Fruit fly (Drosophila melanogaster) whole organism, embryonic: ENCODE measurements around the gene CG13928.

Experiments
- Abd-B ChIP-seq: fragments of 200-800 bp; sonication (Bioruptor generic); optimal IDR thresholded peaks from 2 replicates; lab custom pipeline; 2018; ENCODE audit warnings: missing biosample characterization, mild to moderate bottlenecking, missing genetic modification characterization, moderate library complexity
- CG10209 ChIP-seq: fragments of 200-800 bp; sonication (Bioruptor generic); optimal IDR thresholded peaks from 3 replicates; lab custom pipeline; 2017; ENCODE audit warnings: missing biosample characterization, mild to moderate bottlenecking, missing genetic modification characterization, missing genetic modification reagents
- CG12104 ChIP-seq: fragments of 200-800 bp; sonication (Bioruptor generic); optimal IDR thresholded peaks from 3 replicates; lab custom pipeline; 2016; ENCODE audit warnings: missing biosample characterization, missing genetic modification characterization
- CG12659 ChIP-seq: fragments of 200-800 bp; sonication (Bioruptor generic); optimal IDR thresholded peaks from 3 replicates; lab custom pipeline; 2017; ENCODE audit warnings: mild to moderate bottlenecking, missing biosample characterization, missing genetic modification reagents, missing genetic modification characterization
- CG12744 ChIP-seq: fragments of 200-800 bp; sonication (Bioruptor generic); optimal IDR thresholded peaks from 2 replicates; lab custom pipeline; 2016; ENCODE audit warnings: missing biosample characterization, missing genetic modification characterization
- CG13624 ChIP-seq: fragments of 200-800 bp; sonication (Bioruptor generic); optimal IDR thresholded peaks from 2 replicates; lab custom pipeline; 2016; ENCODE audit warnings: missing biosample characterization, missing genetic modification characterization
- CG14441 ChIP-seq: fragments of 200-800 bp; sonication (Bioruptor generic); IDR thresholded peaks from 2 replicates; pipeline ENCODE4 v1.3.6; 2022; ENCODE audit warnings: missing biosample characterization, missing genetic modification characterization
- CG1602 ChIP-seq: fragments of 200-800 bp; sonication (Bioruptor generic); optimal IDR thresholded peaks from 3 replicates; lab custom pipeline; 2016; ENCODE audit warnings: missing biosample characterization, missing genetic modification characterization
- CG17186 ChIP-seq: fragments of 200-800 bp; sonication (Bioruptor generic); optimal IDR thresholded peaks from 3 replicates; lab custom pipeline; 2017; ENCODE audit warnings: missing biosample characterization, missing genetic modification reagents, missing genetic modification characterization
- CG17385 ChIP-seq: fragments of 200-800 bp; sonication (Bioruptor generic); optimal IDR thresholded peaks from 3 replicates; lab custom pipeline; 2018; ENCODE audit warnings: missing biosample characterization, mild to moderate bottlenecking, missing genetic modification characterization
- CG18476 ChIP-seq: fragments of 200-800 bp; sonication (Bioruptor generic); optimal IDR thresholded peaks from 2 replicates; lab custom pipeline; 2016; ENCODE audit warnings: missing biosample characterization, mild to moderate bottlenecking, missing genetic modification characterization
- CG3995 ChIP-seq: fragments of 200-800 bp; sonication (Bioruptor generic); optimal IDR thresholded peaks from 3 replicates; lab custom pipeline; 2016; ENCODE audit warnings: missing biosample characterization, missing genetic modification characterization
- CG4360 ChIP-seq: fragments of 200-800 bp; sonication (Bioruptor generic); IDR thresholded peaks from 2 replicates; pipeline ENCODE4 v1.3.6; 2022; ENCODE audit warnings: missing biosample characterization, missing genetic modification characterization
- CG6654 ChIP-seq: fragments of 200-800 bp; sonication (Bioruptor generic); optimal IDR thresholded peaks from 2 replicates; lab custom pipeline; 2017; ENCODE audit warnings: missing biosample characterization, mild to moderate bottlenecking, missing genetic modification characterization
- CG6765 ChIP-seq: fragments of 200-800 bp; sonication (Bioruptor generic); optimal IDR thresholded peaks from 3 replicates; lab custom pipeline; 2017; ENCODE audit warnings: missing biosample characterization, mild to moderate bottlenecking, missing genetic modification characterization
- CG7357 ChIP-seq: fragments of 200-800 bp; sonication (Bioruptor generic); IDR thresholded peaks from 3 replicates; pipeline ENCODE4 v1.3.6; 2022; ENCODE audit warnings: missing biosample characterization, missing genetic modification characterization
- CG7745 ChIP-seq: fragments of 200-800 bp; sonication (Bioruptor generic); optimal IDR thresholded peaks from 2 replicates; lab custom pipeline; 2018; ENCODE audit warnings: missing biosample characterization, mild to moderate bottlenecking, missing genetic modification characterization, moderate library complexity
- CG7786 ChIP-seq: fragments of 200-800 bp; sonication (Bioruptor generic); optimal IDR thresholded peaks from 2 replicates; lab custom pipeline; 2016; ENCODE audit warnings: missing biosample characterization, missing genetic modification characterization
- CG9817 ChIP-seq: fragments of 200-800 bp; sonication (Bioruptor generic); optimal IDR thresholded peaks from 2 replicates; lab custom pipeline; 2018; ENCODE audit warnings: missing biosample characterization, mild to moderate bottlenecking, missing genetic modification characterization, moderate library complexity
- Chrac-16 ChIP-seq: fragments of 200-800 bp; sonication (Bioruptor generic); optimal IDR thresholded peaks from 3 replicates; lab custom pipeline; 2016; ENCODE audit warnings: missing biosample characterization, missing genetic modification characterization
- Doc3 ChIP-seq: fragments of 200-800 bp; sonication (Bioruptor generic); IDR thresholded peaks from 3 replicates; pipeline ENCODE4 v1.3.6; 2022; ENCODE audit warnings: missing biosample characterization, missing genetic modification characterization; ENCODE audit not compliant: partially characterized antibody
- ERR ChIP-seq: fragments of 200-800 bp; sonication (Bioruptor generic); optimal IDR thresholded peaks from 2 replicates; lab custom pipeline; 2016; ENCODE audit warnings: missing biosample characterization, missing genetic modification characterization
- HLH3B ChIP-seq: fragments of 200-800 bp; sonication (Bioruptor generic); IDR thresholded peaks from 2 replicates; pipeline ENCODE4 v1.3.6; 2022; ENCODE audit warnings: missing biosample characterization, missing genetic modification characterization
- Hey ChIP-seq: fragments of 200-800 bp; sonication (Bioruptor generic); optimal IDR thresholded peaks from 3 replicates; lab custom pipeline; 2018; ENCODE audit warnings: missing biosample characterization, mild to moderate bottlenecking, missing genetic modification characterization
- Hmr ChIP-seq: fragments of 200-800 bp; sonication (Bioruptor generic); optimal IDR thresholded peaks from 3 replicates; lab custom pipeline; 2017; ENCODE audit warnings: mild to moderate bottlenecking, missing biosample characterization, missing genetic modification reagents, missing genetic modification characterization
- NC2β ChIP-seq: fragments of 200-800 bp; sonication (Bioruptor generic); optimal IDR thresholded peaks from 2 replicates; lab custom pipeline; 2016; ENCODE audit warnings: missing biosample characterization, missing genetic modification characterization
- Nf-YA ChIP-seq: fragments of 200-800 bp; sonication (Bioruptor generic); IDR thresholded peaks from 2 replicates; pipeline ENCODE4 v1.3.6; 2022; ENCODE audit warnings: missing biosample characterization, missing genetic modification characterization
- az2 ChIP-seq: fragments of 200-800 bp; sonication (Bioruptor generic); optimal IDR thresholded peaks from 3 replicates; lab custom pipeline; 2016; ENCODE audit warnings: missing biosample characterization, missing genetic modification characterization
- bbx ChIP-seq: fragments of 200-800 bp; sonication (Bioruptor generic); IDR thresholded peaks from 2 replicates; pipeline ENCODE4 v1.3.6; 2022; ENCODE audit warnings: missing biosample characterization, missing genetic modification characterization; ENCODE audit not compliant: partially characterized antibody
- caup ChIP-seq: fragments of 200-800 bp; sonication (Bioruptor generic); optimal IDR thresholded peaks from 3 replicates; lab custom pipeline; 2017; ENCODE audit warnings: missing biosample characterization, mild to moderate bottlenecking, missing genetic modification characterization, moderate library complexity; ENCODE audit not compliant: severe bottlenecking
- crp ChIP-seq, 2 experiments: fragments of 200-800 bp; sonication (Bioruptor generic); optimal IDR thresholded peaks; 2 replicates in 1 of 2; 3 replicates in 1 of 2; lab custom pipeline; 2017; ENCODE audit warnings: missing biosample characterization in 2 of 2, missing genetic modification characterization in 2 of 2, mild to moderate bottlenecking in 1 of 2, moderate library complexity in 1 of 2
- dan ChIP-seq: fragments of 200-800 bp; sonication (Bioruptor generic); IDR thresholded peaks from 2 replicates; pipeline ENCODE4 v1.3.6; 2022; ENCODE audit warnings: missing biosample characterization, missing genetic modification characterization
- dati ChIP-seq: fragments of 200-800 bp; sonication (Bioruptor generic); IDR thresholded peaks from 2 replicates; pipeline ENCODE4 v1.3.6; 2022; ENCODE audit warnings: missing biosample characterization, missing genetic modification characterization
- eve ChIP-seq, 2 experiments: fragments of >200 bp; optimal IDR thresholded peaks; 2 replicates each; lab custom pipeline; 2017; ENCODE audit warnings: missing biosample characterization in 2 of 2, missing genetic modification characterization in 2 of 2
- gsb-n ChIP-seq: fragments of 200-800 bp; sonication (Bioruptor generic); optimal IDR thresholded peaks from 3 replicates; lab custom pipeline; 2018; ENCODE audit warnings: missing biosample characterization, mild to moderate bottlenecking, missing genetic modification characterization
- h ChIP-seq: fragments of >200 bp; optimal IDR thresholded peaks from 2 replicates; lab custom pipeline; 2017
- ham ChIP-seq: fragments of 200-800 bp; sonication (Bioruptor generic); IDR thresholded peaks from 2 replicates; pipeline ENCODE4 v1.3.6; 2022; ENCODE audit warnings: missing biosample characterization, missing genetic modification characterization
- hbn ChIP-seq: fragments of 200-800 bp; sonication (Bioruptor generic); IDR thresholded peaks from 2 replicates; pipeline ENCODE4 v1.3.6; 2022; ENCODE audit warnings: missing biosample characterization, missing genetic modification characterization; ENCODE audit not compliant: partially characterized antibody
- jumu ChIP-seq: fragments of 200-800 bp; sonication (Bioruptor generic); optimal IDR thresholded peaks from 3 replicates; lab custom pipeline; 2016; ENCODE audit warnings: missing biosample characterization, missing genetic modification characterization
- kah ChIP-seq: fragments of 200-800 bp; sonication (Bioruptor generic); optimal IDR thresholded peaks from 2 replicates; lab custom pipeline; 2018; ENCODE audit warnings: missing biosample characterization, mild to moderate bottlenecking, missing genetic modification characterization
- klu ChIP-seq: fragments of 200-800 bp; sonication (Bioruptor generic); IDR thresholded peaks from 2 replicates; pipeline ENCODE4 v1.3.6; 2022; ENCODE audit warnings: missing biosample characterization, missing genetic modification characterization
- nau ChIP-seq: fragments of 200-800 bp; sonication (Bioruptor generic); optimal IDR thresholded peaks from 3 replicates; lab custom pipeline; 2017; ENCODE audit warnings: missing biosample characterization, mild to moderate bottlenecking, missing genetic modification characterization, missing genetic modification reagents
- org-1 ChIP-seq: fragments of 200-800 bp; sonication (Bioruptor generic); optimal IDR thresholded peaks from 2 replicates; lab custom pipeline; 2017; ENCODE audit warnings: missing biosample characterization, missing genetic modification characterization
- phol ChIP-seq: fragments of 200-800 bp; sonication (Bioruptor generic); optimal IDR thresholded peaks from 3 replicates; lab custom pipeline; 2018; ENCODE audit warnings: missing biosample characterization, mild to moderate bottlenecking, missing genetic modification characterization, moderate library complexity
- pnt ChIP-seq: fragments of 200-800 bp; sonication (Bioruptor generic); optimal IDR thresholded peaks from 3 replicates; lab custom pipeline; 2016; ENCODE audit warnings: missing biosample characterization, missing genetic modification characterization
- ro ChIP-seq: fragments of 200-800 bp; sonication (Bioruptor generic); IDR thresholded peaks from 2 replicates; pipeline ENCODE4 v1.3.6; 2022; ENCODE audit warnings: missing biosample characterization, missing genetic modification characterization
- run ChIP-seq: fragments of 200-800 bp; sonication (Bioruptor generic); optimal IDR thresholded peaks from 3 replicates; lab custom pipeline; 2018; ENCODE audit warnings: missing biosample characterization, mild to moderate bottlenecking, missing genetic modification characterization
- shn ChIP-seq: fragments of 200-800 bp; sonication (Bioruptor generic); optimal IDR thresholded peaks from 3 replicates; lab custom pipeline; 2016; ENCODE audit warnings: missing biosample characterization, missing genetic modification characterization
- tap ChIP-seq: fragments of 200-800 bp; optimal IDR thresholded peaks from 3 replicates; lab custom pipeline; 2019; ENCODE audit warnings: missing biosample characterization, mild to moderate bottlenecking, missing genetic modification characterization, moderate library complexity
- trem ChIP-seq: fragments of 200-800 bp; optimal IDR thresholded peaks from 3 replicates; lab custom pipeline; 2019; ENCODE audit warnings: missing biosample characterization, mild to moderate bottlenecking, missing genetic modification characterization, moderate library complexity
- vfl ChIP-seq: fragments of 200-800 bp; sonication (Bioruptor generic); optimal IDR thresholded peaks from 2 replicates; lab custom pipeline; 2016; ENCODE audit warnings: missing biosample characterization, missing genetic modification characterization
- wdn ChIP-seq: fragments of 200-800 bp; sonication (Bioruptor generic); IDR thresholded peaks from 2 replicates; pipeline ENCODE4 v1.3.6; 2022; ENCODE audit warnings: missing biosample characterization, missing genetic modification characterization

The CG13928 gene

DNA sequence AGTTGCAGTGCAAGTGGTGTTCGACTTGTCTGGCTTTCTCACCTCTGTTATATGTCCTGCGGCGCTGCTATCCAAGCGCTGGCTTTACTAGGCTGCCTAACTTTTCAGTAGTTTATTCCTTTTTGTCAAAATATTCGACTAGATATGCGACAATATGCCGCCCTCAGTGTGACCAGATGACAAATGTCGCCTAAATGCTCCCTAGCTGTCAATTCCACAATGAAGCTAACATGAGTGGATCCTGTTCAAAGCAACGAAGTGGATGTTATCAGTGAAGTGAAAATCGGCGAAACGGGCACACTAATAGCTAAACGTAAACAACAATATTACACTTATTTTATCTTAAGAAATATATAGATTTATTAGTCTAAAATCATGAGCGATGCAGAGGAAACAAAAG lies 36.7 kb upstream of the CG13928 start, which contains the start of the genes Srrm234 and CG7974 (continued):
- TF ChIP-seq CG3995 (GFP tag; lab: Kevin White, UChicago) = no peak
- TF ChIP-seq jumu (GFP tag; lab: Kevin White, UChicago) = no peak
- no peak for TF ChIP-seq Abd-B (GFP tag; lab: Kevin White, UChicago)
- TF ChIP-seq caup (GFP tag; lab: Kevin White, UChicago) = no peak
- no peak for TF ChIP-seq ro (GFP tag; lab: Robert Waterston, UW)
- TF ChIP-seq CG18476 (GFP tag; lab: Kevin White, UChicago) = no peak
- TF ChIP-seq CG6765 (GFP tag; lab: Kevin White, UChicago) = no peak
- TF ChIP-seq vfl = no peak
- no peak for TF ChIP-seq Doc3 (GFP tag; lab: Robert Waterston, UW)
- no peak for TF ChIP-seq shn (GFP tag; lab: Kevin White, UChicago)
- no peak for TF ChIP-seq CG13624 (GFP tag; lab: Kevin White, UChicago)
- no peak for TF ChIP-seq CG7786 (GFP tag; lab: Kevin White, UChicago)
- no peak for TF ChIP-seq h (lab: Kevin White, UChicago)
- no peak for TF ChIP-seq CG10209
- TF ChIP-seq gsb-n (tag; lab: Kevin White, UChicago) = no peak
- TF ChIP-seq eve (GFP tag; optimal IDR thresholded peaks at IDR 0.05; lab: Kevin White, UChicago) = no peak
- peak; percentile 53 for TF ChIP-seq phol (tag; lab: Kevin White, UChicago)
- no peak for TF ChIP-seq CG17385 (GFP tag; lab: Kevin White, UChicago)
- TF ChIP-seq bbx (GFP tag; lab: Robert Waterston, UW) = peak; percentile 32; the same call in 1 of the 2 replicates
- TF ChIP-seq CG7745 = no peak
- TF ChIP-seq kah = no peak
- peak; percentile 55 for TF ChIP-seq trem (tag; lab: Kevin White, UChicago)
- TF ChIP-seq Nf-YA (GFP tag; lab: Robert Waterston, UW) = no peak
- peak; percentile 38 for TF ChIP-seq CG12659 (GFP tag; lab: Kevin White, UChicago)
- no peak for TF ChIP-seq dan
- TF ChIP-seq CG12104 (GFP tag; lab: Kevin White, UChicago) = no peak
- no peak for TF ChIP-seq Hmr (GFP tag; lab: Kevin White, UChicago)
- TF ChIP-seq CG1602 (GFP tag; lab: Kevin White, UChicago) = no peak
- no peak for TF ChIP-seq CG6654 (GFP tag; lab: Kevin White, UChicago)
- no peak for TF ChIP-seq klu
- no peak for TF ChIP-seq Hey (tag; lab: Kevin White, UChicago)
- TF ChIP-seq ERR (GFP tag; lab: Kevin White, UChicago) = no peak
- TF ChIP-seq Chrac-16 (GFP tag; lab: Kevin White, UChicago) = no peak
- TF ChIP-seq CG4360 (GFP tag; lab: Robert Waterston, UW) = no peak
- no peak for TF ChIP-seq tap (tag; lab: Kevin White, UChicago)
- TF ChIP-seq org-1 (GFP tag; lab: Kevin White, UChicago) = no peak
- TF ChIP-seq pnt = no peak
- no peak for TF ChIP-seq ham
- no peak for TF ChIP-seq CG14441 (GFP tag; lab: Robert Waterston, UW)
- TF ChIP-seq CG7357 = no peak
- TF ChIP-seq az2 (GFP tag; lab: Kevin White, UChicago) = no peak
- TF ChIP-seq nau = no peak
- no peak for TF ChIP-seq CG9817 (tag; lab: Kevin White, UChicago)
- TF ChIP-seq NC2β (GFP tag; lab: Kevin White, UChicago) = peak; percentile 14
- TF ChIP-seq crp (GFP tag; optimal IDR thresholded peaks at IDR 0.05; lab: Kevin White, UChicago) = no peak
- TF ChIP-seq wdn = no peak
- TF ChIP-seq hbn (GFP tag; lab: Robert Waterston, UW) = peak; percentile 49
- no peak for TF ChIP-seq dati (GFP tag; lab: Robert Waterston, UW)
- no peak for TF ChIP-seq CG12744
- TF ChIP-seq run (tag; lab: Kevin White, UChicago) = no peak
- no peak for TF ChIP-seq HLH3B (GFP tag; lab: Robert Waterston, UW)
- TF ChIP-seq CG17186 (GFP tag; lab: Kevin White, UChicago) = no peak
